Fruit fly (Drosophila melanogaster) whole organism, embryonic: ENCODE measurements around the gene Doa.

Experiments used
- Atf6 ChIP-seq: fragments of 200-800 bp; sonication (Bioruptor generic); IDR thresholded peaks from 2 replicates; pipeline ENCODE4 v1.3.6; 2022; ENCODE audit warnings: missing biosample characterization, missing genetic modification characterization
- CG10274 ChIP-seq: fragments of 200-800 bp; sonication (Bioruptor generic); optimal IDR thresholded peaks from 3 replicates; lab custom pipeline; 2017; ENCODE audit warnings: missing biosample characterization, mild to moderate bottlenecking, missing genetic modification characterization
- CG10565 ChIP-seq: fragments of 200-800 bp; sonication (Bioruptor generic); optimal IDR thresholded peaks from 3 replicates; lab custom pipeline; 2016; ENCODE audit warnings: missing biosample characterization, mild to moderate bottlenecking, missing genetic modification characterization
- CG10959 ChIP-seq: fragments of 200-800 bp; sonication (Bioruptor generic); IDR thresholded peaks from 2 replicates; pipeline ENCODE4 v1.3.6; 2022; ENCODE audit warnings: missing biosample characterization, missing genetic modification characterization
- CG13775 ChIP-seq: fragments of 200-800 bp; sonication (Bioruptor generic); optimal IDR thresholded peaks from 3 replicates; lab custom pipeline; 2017; ENCODE audit warnings: missing biosample characterization, mild to moderate bottlenecking, missing genetic modification characterization
- CG1529 ChIP-seq: fragments of 200-800 bp; sonication (Bioruptor generic); optimal IDR thresholded peaks from 3 replicates; lab custom pipeline; 2018; ENCODE audit warnings: missing biosample characterization, missing genetic modification characterization
- CG16863 ChIP-seq: fragments of 200-800 bp; sonication (Bioruptor generic); optimal IDR thresholded peaks from 3 replicates; lab custom pipeline; 2016; ENCODE audit warnings: missing biosample characterization, missing genetic modification characterization
- CG17186 ChIP-seq: fragments of 200-800 bp; sonication (Bioruptor generic); optimal IDR thresholded peaks from 3 replicates; lab custom pipeline; 2017; ENCODE audit warnings: missing biosample characterization, missing genetic modification reagents, missing genetic modification characterization
- CG17361 ChIP-seq: fragments of 200-800 bp; sonication (Bioruptor generic); IDR thresholded peaks from 3 replicates; pipeline ENCODE4 v1.3.6; 2022; ENCODE audit warnings: missing biosample characterization, missing genetic modification characterization
- CG17612 ChIP-seq: fragments of 200-800 bp; sonication (Bioruptor generic); IDR thresholded peaks from 2 replicates; pipeline ENCODE4 v1.3.6; 2022; ENCODE audit warnings: missing biosample characterization, missing genetic modification characterization
- CG2875 ChIP-seq: fragments of 200-800 bp; sonication (Bioruptor generic); optimal IDR thresholded peaks from 2 replicates; lab custom pipeline; 2017; ENCODE audit warnings: missing biosample characterization, mild to moderate bottlenecking, missing genetic modification characterization, missing genetic modification reagents
- CG2889 ChIP-seq: fragments of 200-800 bp; sonication (Bioruptor generic); IDR thresholded peaks from 3 replicates; pipeline ENCODE4 v1.3.6; 2022; ENCODE audit warnings: missing biosample characterization, missing genetic modification characterization
- CG31224 ChIP-seq: fragments of 200-800 bp; sonication (Bioruptor generic); IDR thresholded peaks from 2 replicates; pipeline ENCODE4 v1.3.6; 2022; ENCODE audit warnings: missing biosample characterization, missing genetic modification characterization
- CG33213 ChIP-seq: fragments of 200-800 bp; sonication (Bioruptor generic); optimal IDR thresholded peaks from 3 replicates; lab custom pipeline; 2016; ENCODE audit warnings: missing biosample characterization, missing genetic modification characterization
- CG4707 ChIP-seq: fragments of 200-800 bp; sonication (Bioruptor generic); optimal IDR thresholded peaks from 2 replicates; lab custom pipeline; 2018; ENCODE audit warnings: missing biosample characterization, mild to moderate bottlenecking, missing genetic modification characterization, moderate library complexity
- CG6765 ChIP-seq: fragments of 200-800 bp; sonication (Bioruptor generic); optimal IDR thresholded peaks from 3 replicates; lab custom pipeline; 2017; ENCODE audit warnings: missing biosample characterization, mild to moderate bottlenecking, missing genetic modification characterization
- CG6854 ChIP-seq: fragments of 200-800 bp; sonication (Bioruptor generic); optimal IDR thresholded peaks from 3 replicates; lab custom pipeline; 2017; ENCODE audit warnings: missing biosample characterization, mild to moderate bottlenecking, missing genetic modification characterization
- CG8281 ChIP-seq: fragments of 200-800 bp; sonication (Bioruptor generic); optimal IDR thresholded peaks from 2 replicates; lab custom pipeline; 2018; ENCODE audit warnings: missing biosample characterization, mild to moderate bottlenecking, missing genetic modification characterization, moderate library complexity
- CG8388 ChIP-seq: fragments of 200-800 bp; sonication (Bioruptor generic); optimal IDR thresholded peaks from 2 replicates; lab custom pipeline; 2019; ENCODE audit warnings: missing biosample characterization, mild to moderate bottlenecking, missing genetic modification characterization, moderate library complexity
- CG9727 ChIP-seq: fragments of 200-800 bp; sonication (Bioruptor generic); optimal IDR thresholded peaks from 3 replicates; lab custom pipeline; 2017; ENCODE audit warnings: missing biosample characterization, mild to moderate bottlenecking, missing genetic modification characterization
- CkIIα-i1 ChIP-seq: fragments of 200-800 bp; sonication (Bioruptor generic); IDR thresholded peaks from 2 replicates; pipeline ENCODE4 v1.3.6; 2022; ENCODE audit warnings: missing biosample characterization, missing genetic modification characterization
- D19B ChIP-seq: fragments of 200-800 bp; sonication (Bioruptor generic); optimal IDR thresholded peaks from 2 replicates; lab custom pipeline; 2017; ENCODE audit warnings: missing biosample characterization, mild to moderate bottlenecking, missing genetic modification characterization
- Dip3 ChIP-seq: fragments of 200-800 bp; sonication (Bioruptor generic); optimal IDR thresholded peaks from 3 replicates; lab custom pipeline; 2016; ENCODE audit warnings: missing biosample characterization, missing genetic modification characterization
- Oli ChIP-seq: fragments of 200-800 bp; sonication (Bioruptor generic); optimal IDR thresholded peaks from 2 replicates; lab custom pipeline; 2018; ENCODE audit warnings: missing biosample characterization, mild to moderate bottlenecking, missing genetic modification characterization, moderate library complexity
- Ravus ChIP-seq: fragments of 200-800 bp; sonication (Bioruptor generic); IDR thresholded peaks from 2 replicates; pipeline ENCODE4 v1.3.6; 2022; ENCODE audit warnings: missing biosample characterization, missing genetic modification characterization
- Sox102F ChIP-seq: fragments of 200-800 bp; sonication (Bioruptor generic); optimal IDR thresholded peaks from 2 replicates; lab custom pipeline; 2018; ENCODE audit warnings: missing biosample characterization, mild to moderate bottlenecking, missing genetic modification characterization, moderate library complexity
- Spps ChIP-seq: fragments of 200-800 bp; sonication (Bioruptor generic); optimal IDR thresholded peaks from 2 replicates; lab custom pipeline; 2018; ENCODE audit warnings: missing biosample characterization, mild to moderate bottlenecking, missing genetic modification characterization
- aop ChIP-seq: fragments of 200-800 bp; sonication (Bioruptor generic); IDR thresholded peaks from 2 replicates; pipeline ENCODE4 v1.3.6; 2022; ENCODE audit warnings: missing biosample characterization, missing genetic modification characterization
- ap ChIP-seq: fragments of 200-800 bp; sonication (Bioruptor generic); IDR thresholded peaks from 2 replicates; pipeline ENCODE4 v1.3.6; 2022; ENCODE audit warnings: missing biosample characterization, missing genetic modification characterization
- bab2 ChIP-seq: fragments of 200-800 bp; sonication (Bioruptor generic); optimal IDR thresholded peaks from 2 replicates; lab custom pipeline; 2016; ENCODE audit warnings: missing biosample characterization, missing genetic modification characterization
- bcd ChIP-seq: fragments of 200-800 bp; sonication (Bioruptor generic); optimal IDR thresholded peaks from 2 replicates; lab custom pipeline; 2017; ENCODE audit warnings: missing biosample characterization, mild to moderate bottlenecking, missing genetic modification characterization
- br ChIP-seq: fragments of >200 bp; optimal IDR thresholded peaks from 2 replicates; lab custom pipeline; 2017
- cas ChIP-seq: fragments of 200-800 bp; sonication (Bioruptor generic); IDR thresholded peaks from 2 replicates; pipeline ENCODE4 v1.3.6; 2022; ENCODE audit warnings: missing biosample characterization, missing genetic modification characterization
- chif ChIP-seq, 2 experiments: fragments of 200-800 bp; sonication (Bioruptor generic); optimal IDR thresholded peaks; 3 replicates each; lab custom pipeline; 2016; ENCODE audit warnings: missing biosample characterization in 2 of 2, missing genetic modification characterization in 2 of 2
- danr ChIP-seq: fragments of 200-800 bp; sonication (Bioruptor generic); IDR thresholded peaks from 2 replicates; pipeline ENCODE4 v1.3.6; 2022; ENCODE audit warnings: missing biosample characterization, missing genetic modification characterization
- dmrt99B ChIP-seq: fragments of 200-800 bp; sonication (Bioruptor generic); optimal IDR thresholded peaks from 2 replicates; lab custom pipeline; 2018; ENCODE audit warnings: missing biosample characterization, mild to moderate bottlenecking, missing genetic modification characterization, moderate library complexity
- fru ChIP-seq: fragments of >200 bp; optimal IDR thresholded peaks from 2 replicates; lab custom pipeline; 2017
- gcm ChIP-seq: fragments of 200-800 bp; sonication (Bioruptor generic); optimal IDR thresholded peaks from 2 replicates; lab custom pipeline; 2019; ENCODE audit warnings: missing biosample characterization, mild to moderate bottlenecking, missing genetic modification characterization, moderate library complexity
- gcm2 ChIP-seq: fragments of 200-800 bp; sonication (Bioruptor generic); optimal IDR thresholded peaks from 2 replicates; lab custom pipeline; 2016; ENCODE audit warnings: missing biosample characterization, missing genetic modification characterization
- gro ChIP-seq: fragments of 200-800 bp; sonication (Bioruptor generic); optimal IDR thresholded peaks from 2 replicates; lab custom pipeline; 2016; ENCODE audit warnings: missing biosample characterization, missing genetic modification characterization
- gt ChIP-seq: fragments of 200-800 bp; sonication (Bioruptor generic); IDR thresholded peaks from 2 replicates; pipeline ENCODE4 v1.3.6; 2022; ENCODE audit warnings: missing biosample characterization, missing genetic modification characterization
- her ChIP-seq: fragments of 200-800 bp; sonication (Bioruptor generic); optimal IDR thresholded peaks from 2 replicates; lab custom pipeline; 2016; ENCODE audit warnings: missing biosample characterization, missing genetic modification characterization
- klu ChIP-seq: fragments of 200-800 bp; sonication (Bioruptor generic); IDR thresholded peaks from 2 replicates; pipeline ENCODE4 v1.3.6; 2022; ENCODE audit warnings: missing biosample characterization, missing genetic modification characterization
- knrl ChIP-seq: fragments of 200-800 bp; sonication (Bioruptor generic); IDR thresholded peaks from 3 replicates; pipeline ENCODE4 v1.3.6; 2022; ENCODE audit warnings: missing biosample characterization, missing genetic modification characterization; ENCODE audit not compliant: partially characterized antibody
- lbe ChIP-seq: fragments of 200-800 bp; sonication (Bioruptor generic); optimal IDR thresholded peaks from 2 replicates; lab custom pipeline; 2016; ENCODE audit warnings: missing biosample characterization, mild to moderate bottlenecking, missing genetic modification characterization
- mld ChIP-seq: fragments of 200-800 bp; sonication (Bioruptor generic); IDR thresholded peaks from 3 replicates; pipeline ENCODE4 v1.3.6; 2022; ENCODE audit warnings: missing biosample characterization, missing genetic modification characterization; ENCODE audit not compliant: partially characterized antibody
- nerfin-2 ChIP-seq: fragments of 200-800 bp; sonication (Bioruptor generic); IDR thresholded peaks from 2 replicates; pipeline ENCODE4 v1.3.6; 2022; ENCODE audit warnings: missing biosample characterization, missing genetic modification characterization; ENCODE audit not compliant: partially characterized antibody
- pan ChIP-seq, 4 experiments: fragments of >200 bp in 3 of 4; fragments of 200-800 bp in 1 of 4; sonication (Bioruptor generic) in 1 of 4; optimal IDR thresholded peaks in 3 of 4; IDR thresholded peaks in 1 of 4; 2 replicates each; pipeline versions ENCODE4 v1.3.6 to Lab custom; 2017 to 2022; ENCODE audit warnings: missing biosample characterization in 2 of 4, missing genetic modification characterization in 2 of 4, mixed read lengths in 1 of 4
- sob ChIP-seq: fragments of 200-800 bp; sonication (Bioruptor generic); IDR thresholded peaks from 2 replicates; pipeline ENCODE4 v1.3.6; 2022; ENCODE audit warnings: missing biosample characterization, missing genetic modification characterization
- tio ChIP-seq: fragments of 200-800 bp; sonication (Bioruptor generic); optimal IDR thresholded peaks from 2 replicates; lab custom pipeline; 2017; ENCODE audit warnings: missing biosample characterization, missing genetic modification characterization, inconsistent platforms

Gene Doa

DNA sequence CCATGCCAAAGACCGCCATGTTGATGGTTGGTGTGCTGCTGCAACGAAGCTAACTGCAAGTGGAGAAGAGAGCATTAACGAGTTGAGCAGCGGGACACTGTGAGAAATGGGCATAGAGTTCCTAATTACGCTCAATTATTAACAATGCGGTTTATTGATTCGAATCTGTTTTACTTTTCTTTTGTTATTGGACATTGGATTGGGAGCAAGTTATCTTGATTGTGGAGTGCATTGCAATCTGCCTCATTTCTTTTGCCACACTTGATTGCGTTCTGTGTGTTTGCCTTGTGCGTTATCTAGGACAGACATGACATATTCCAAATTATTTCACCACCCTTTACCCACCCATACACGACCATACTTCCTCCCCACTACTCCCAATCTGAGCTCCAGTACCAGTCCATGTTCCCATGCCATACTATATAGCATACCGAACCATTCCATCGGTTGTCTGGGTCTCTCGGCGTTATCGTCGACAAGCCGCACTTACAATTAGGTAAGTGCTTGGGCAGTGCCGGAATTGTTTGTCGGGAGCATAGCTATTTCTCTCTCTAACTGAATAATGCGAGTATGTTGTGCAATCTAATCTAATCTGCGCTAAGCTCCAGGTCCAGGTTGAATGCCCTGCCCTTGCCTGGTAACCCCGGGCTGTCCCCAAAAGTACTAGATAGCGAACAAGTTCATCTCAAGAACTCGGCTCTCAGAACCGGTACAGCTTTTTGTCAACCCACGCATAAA is 30.4 kb upstream of the Doa start (continued):
- TF ChIP-seq CG10565 (GFP tag; lab: Kevin White, UChicago): no peak
- no peak for TF ChIP-seq CG6854
- TF ChIP-seq danr: 0 out of 2 replicates have a peak, but pooled peaks have one; percentile 21
- no peak for TF ChIP-seq CkIIα-i1 (GFP tag; lab: Robert Waterston, UW)
- TF ChIP-seq Spps: no peak
- no peak for TF ChIP-seq CG17612 (GFP tag; lab: Robert Waterston, UW)
- peak; percentile 68 for TF ChIP-seq dmrt99B
- no peak for TF ChIP-seq gcm2
- TF ChIP-seq CG8281: no peak
- peak; percentile 45 for TF ChIP-seq CG8388 (GFP tag; lab: Kevin White, UChicago)
- no peak for TF ChIP-seq lbe (GFP tag; lab: Kevin White, UChicago)
- TF ChIP-seq CG4707 (GFP tag; lab: Kevin White, UChicago): peak; percentile 7
- no peak for TF ChIP-seq CG33213 (GFP tag; lab: Kevin White, UChicago)
- TF ChIP-seq CG2889 (GFP tag; lab: Robert Waterston, UW): no peak
- TF ChIP-seq bab2 (GFP tag; lab: Kevin White, UChicago): peak; percentile 27
- TF ChIP-seq CG6765 (GFP tag; lab: Kevin White, UChicago): no peak
- TF ChIP-seq CG13775 (GFP tag; lab: Kevin White, UChicago): no peak
- TF ChIP-seq CG1529: peak; percentile 62
- no peak for TF ChIP-seq aop
- TF ChIP-seq tio (GFP tag; lab: Kevin White, UChicago): no peak
- TF ChIP-seq CG2875 (GFP tag; lab: Kevin White, UChicago): no peak
- peak; percentile 47; the same call in 1 of the 2 replicates for TF ChIP-seq sob (GFP tag; lab: Robert Waterston, UW)
- TF ChIP-seq Atf6: 0 out of 2 replicates have a peak, but pooled peaks have one; percentile 21
- no peak for TF ChIP-seq Dip3 (GFP tag; lab: Kevin White, UChicago)
- no peak for TF ChIP-seq fru (lab: Kevin White, UChicago)
- no peak for TF ChIP-seq gt (GFP tag; lab: Robert Waterston, UW)
- no peak for TF ChIP-seq D19B (GFP tag; lab: Kevin White, UChicago)
- no peak for TF ChIP-seq CG9727
- no peak for TF ChIP-seq br (lab: Kevin White, UChicago)
- TF ChIP-seq ap (GFP tag; lab: Robert Waterston, UW): no peak
- peak; percentile 4 for TF ChIP-seq her (GFP tag; lab: Kevin White, UChicago)
- peak; percentile 29 for TF ChIP-seq gcm
- no peak for TF ChIP-seq cas (GFP tag; lab: Robert Waterston, UW)
- TF ChIP-seq chif (GFP tag; optimal IDR thresholded peaks at IDR 0.05; lab: Kevin White, UChicago): peak; percentile 18 to 63
- 0 out of 2 replicates have a peak, but pooled peaks have one; percentile 8 for TF ChIP-seq CG31224 (GFP tag; lab: Robert Waterston, UW)
- no peak for TF ChIP-seq nerfin-2 (GFP tag; lab: Robert Waterston, UW)
- no peak for TF ChIP-seq pan (optimal IDR thresholded peaks at IDR 0.05; lab: Kevin White, UChicago)
- peak in 1 of 2 experiments; percentile 47 for TF ChIP-seq pan (GFP tag; optimal IDR thresholded peaks at IDR 0.05 in 1 of 2, IDR thresholded peaks at IDR 0.05 in 1 of 2)
- peak; percentile 45; the same call in 1 of the 3 replicates for TF ChIP-seq CG17361 (GFP tag; lab: Robert Waterston, UW)
- peak; percentile 49 for TF ChIP-seq Oli (tag; lab: Kevin White, UChicago)
- TF ChIP-seq gro (GFP tag; lab: Kevin White, UChicago): no peak
- no peak for TF ChIP-seq CG17186 (GFP tag; lab: Kevin White, UChicago)
- TF ChIP-seq mld (GFP tag; lab: Robert Waterston, UW): no peak
- TF ChIP-seq bcd: peak; percentile 6
- TF ChIP-seq Ravus: no peak
- TF ChIP-seq CG10959 (GFP tag; lab: Robert Waterston, UW): 0 out of 2 replicates have a peak, but pooled peaks have one; percentile 27
- peak; percentile 38 for TF ChIP-seq CG16863 (GFP tag; lab: Kevin White, UChicago)
- TF ChIP-seq klu (GFP tag; lab: Robert Waterston, UW): no peak
- TF ChIP-seq CG10274 (GFP tag; lab: Kevin White, UChicago): no peak
- TF ChIP-seq Sox102F (GFP tag; lab: Kevin White, UChicago): peak; percentile 65
- no peak for TF ChIP-seq knrl (GFP tag; lab: Robert Waterston, UW)
